Fruit fly (Drosophila melanogaster) whole organism, embryonic: Measurements from ENCODE around the gene CAH16.

Experiments used
- Adf1 ChIP-seq: fragments of 200-800 bp; sonication (Bioruptor generic); IDR thresholded peaks from 2 replicates; pipeline ENCODE4 v1.3.6; 2022; ENCODE audit warnings: missing biosample characterization, missing genetic modification characterization
- Bdp1 ChIP-seq: fragments of 200-800 bp; sonication (Bioruptor generic); optimal IDR thresholded peaks from 3 replicates; lab custom pipeline; 2016; ENCODE audit warnings: missing biosample characterization, missing genetic modification characterization
- CG10147 ChIP-seq: fragments of 200-800 bp; sonication (Bioruptor generic); optimal IDR thresholded peaks from 2 replicates; lab custom pipeline; 2019; ENCODE audit warnings: missing biosample characterization, mild to moderate bottlenecking, missing genetic modification characterization, moderate library complexity
- CG10209 ChIP-seq: fragments of 200-800 bp; sonication (Bioruptor generic); optimal IDR thresholded peaks from 3 replicates; lab custom pipeline; 2017; ENCODE audit warnings: missing biosample characterization, mild to moderate bottlenecking, missing genetic modification characterization, missing genetic modification reagents
- CG10267 ChIP-seq: fragments of 200-800 bp; sonication (Bioruptor generic); optimal IDR thresholded peaks from 2 replicates; lab custom pipeline; 2018; ENCODE audit warnings: missing biosample characterization, mild to moderate bottlenecking, missing genetic modification characterization, moderate library complexity
- CG10979 ChIP-seq: fragments of 200-800 bp; sonication (Bioruptor generic); optimal IDR thresholded peaks from 2 replicates; lab custom pipeline; 2018; ENCODE audit warnings: missing biosample characterization, mild to moderate bottlenecking, missing genetic modification characterization, moderate library complexity
- CG12744 ChIP-seq: fragments of 200-800 bp; sonication (Bioruptor generic); optimal IDR thresholded peaks from 2 replicates; lab custom pipeline; 2016; ENCODE audit warnings: missing biosample characterization, missing genetic modification characterization
- CG14050 ChIP-seq: fragments of 200-800 bp; sonication (Bioruptor generic); IDR thresholded peaks from 3 replicates; pipeline ENCODE4 v1.3.6; 2022; ENCODE audit warnings: missing biosample characterization, missing genetic modification characterization
- CG14860 ChIP-seq: fragments of 200-800 bp; sonication (Bioruptor generic); IDR thresholded peaks from 3 replicates; pipeline ENCODE4 v1.3.6; 2022; ENCODE audit warnings: missing biosample characterization, missing genetic modification characterization; ENCODE audit not compliant: partially characterized antibody
- CG15011 ChIP-seq: fragments of 200-800 bp; sonication (Bioruptor generic); optimal IDR thresholded peaks from 3 replicates; lab custom pipeline; 2018; ENCODE audit warnings: missing biosample characterization, mild to moderate bottlenecking, missing genetic modification characterization
- CG15073 ChIP-seq: fragments of 200-800 bp; sonication (Bioruptor generic); optimal IDR thresholded peaks from 2 replicates; lab custom pipeline; 2016; ENCODE audit warnings: missing biosample characterization, missing genetic modification characterization
- CG15514 ChIP-seq: fragments of 200-800 bp; sonication (Bioruptor generic); optimal IDR thresholded peaks from 3 replicates; lab custom pipeline; 2017; ENCODE audit warnings: missing biosample characterization, missing genetic modification characterization, mild to moderate bottlenecking, moderate library complexity, missing genetic modification reagents
- CG17829 ChIP-seq: fragments of 200-800 bp; optimal IDR thresholded peaks from 2 replicates; lab custom pipeline; 2019; ENCODE audit warnings: missing biosample characterization, mild to moderate bottlenecking, missing genetic modification characterization, moderate library complexity
- CG17912 ChIP-seq: fragments of 200-800 bp; sonication (Bioruptor generic); optimal IDR thresholded peaks from 2 replicates; lab custom pipeline; 2018; ENCODE audit warnings: missing biosample characterization, mild to moderate bottlenecking, missing genetic modification characterization
- CG2116 ChIP-seq: fragments of 200-800 bp; sonication (Bioruptor generic); optimal IDR thresholded peaks from 3 replicates; lab custom pipeline; 2018; ENCODE audit warnings: missing biosample characterization, mild to moderate bottlenecking, missing genetic modification characterization
- CG2120 ChIP-seq: fragments of 200-800 bp; sonication (Bioruptor generic); optimal IDR thresholded peaks from 3 replicates; lab custom pipeline; 2016; ENCODE audit warnings: missing biosample characterization, missing genetic modification characterization
- CG2129 ChIP-seq: fragments of 200-800 bp; sonication (Bioruptor generic); IDR thresholded peaks from 2 replicates; pipeline ENCODE4 v1.3.6; 2022; ENCODE audit warnings: missing biosample characterization, missing genetic modification characterization; ENCODE audit not compliant: partially characterized antibody
- CG2202 ChIP-seq: fragments of 200-800 bp; sonication (Bioruptor generic); optimal IDR thresholded peaks from 2 replicates; lab custom pipeline; 2018; ENCODE audit warnings: missing biosample characterization, mild to moderate bottlenecking, missing genetic modification characterization
- CG2712 ChIP-seq: fragments of 200-800 bp; optimal IDR thresholded peaks from 3 replicates; lab custom pipeline; 2019; ENCODE audit warnings: missing biosample characterization, mild to moderate bottlenecking, missing genetic modification characterization, moderate library complexity
- CG32767 ChIP-seq: fragments of 200-800 bp; sonication (Bioruptor generic); IDR thresholded peaks from 2 replicates; pipeline ENCODE4 v1.3.6; 2022; ENCODE audit warnings: missing biosample characterization, missing genetic modification characterization
- CG4328 ChIP-seq: fragments of 200-800 bp; sonication (Bioruptor generic); optimal IDR thresholded peaks from 3 replicates; lab custom pipeline; 2017; ENCODE audit warnings: missing biosample characterization, missing genetic modification reagents, missing genetic modification characterization
- CG4360 ChIP-seq: fragments of 200-800 bp; sonication (Bioruptor generic); IDR thresholded peaks from 2 replicates; pipeline ENCODE4 v1.3.6; 2022; ENCODE audit warnings: missing biosample characterization, missing genetic modification characterization
- CG7839 ChIP-seq: fragments of 200-800 bp; sonication (Bioruptor generic); optimal IDR thresholded peaks from 3 replicates; lab custom pipeline; 2018; ENCODE audit warnings: missing biosample characterization, mild to moderate bottlenecking, missing genetic modification characterization, moderate library complexity
- ERR ChIP-seq: fragments of 200-800 bp; sonication (Bioruptor generic); optimal IDR thresholded peaks from 2 replicates; lab custom pipeline; 2016; ENCODE audit warnings: missing biosample characterization, missing genetic modification characterization
- Ets97D ChIP-seq: fragments of 200-800 bp; sonication (Bioruptor generic); optimal IDR thresholded peaks from 3 replicates; lab custom pipeline; 2016; ENCODE audit warnings: missing biosample characterization, missing genetic modification characterization
- Gug ChIP-seq: fragments of 200-800 bp; sonication (Bioruptor generic); IDR thresholded peaks from 4 replicates; pipeline ENCODE4 v1.3.6; 2022; ENCODE audit warnings: missing biosample characterization, missing genetic modification characterization
- HLH3B ChIP-seq: fragments of 200-800 bp; sonication (Bioruptor generic); IDR thresholded peaks from 2 replicates; pipeline ENCODE4 v1.3.6; 2022; ENCODE audit warnings: missing biosample characterization, missing genetic modification characterization
- HLH54F ChIP-seq: fragments of 200-800 bp; sonication (Bioruptor generic); optimal IDR thresholded peaks from 3 replicates; lab custom pipeline; 2016; ENCODE audit warnings: missing biosample characterization, missing genetic modification characterization
- Hmr ChIP-seq: fragments of 200-800 bp; sonication (Bioruptor generic); optimal IDR thresholded peaks from 3 replicates; lab custom pipeline; 2017; ENCODE audit warnings: mild to moderate bottlenecking, missing biosample characterization, missing genetic modification reagents, missing genetic modification characterization
- Mes4 ChIP-seq: fragments of 200-800 bp; sonication (Bioruptor generic); optimal IDR thresholded peaks from 2 replicates; lab custom pipeline; 2016; ENCODE audit warnings: missing biosample characterization, missing genetic modification characterization
- Rx ChIP-seq: fragments of 200-800 bp; sonication (Bioruptor generic); IDR thresholded peaks from 2 replicates; pipeline ENCODE4 v1.3.6; 2022; ENCODE audit warnings: missing biosample characterization, missing genetic modification characterization
- abd-A ChIP-seq: fragments of 200-800 bp; sonication (Bioruptor generic); optimal IDR thresholded peaks from 3 replicates; lab custom pipeline; 2019; ENCODE audit warnings: missing biosample characterization, mild to moderate bottlenecking, missing genetic modification characterization, moderate library complexity
- ap ChIP-seq: fragments of 200-800 bp; sonication (Bioruptor generic); IDR thresholded peaks from 2 replicates; pipeline ENCODE4 v1.3.6; 2022; ENCODE audit warnings: missing biosample characterization, missing genetic modification characterization
- bcd ChIP-seq: fragments of 200-800 bp; sonication (Bioruptor generic); optimal IDR thresholded peaks from 2 replicates; lab custom pipeline; 2017; ENCODE audit warnings: missing biosample characterization, mild to moderate bottlenecking, missing genetic modification characterization
- crol ChIP-seq: fragments of 200-800 bp; sonication (Bioruptor generic); IDR thresholded peaks from 2 replicates; pipeline ENCODE4 v1.3.6; 2022; ENCODE audit warnings: missing biosample characterization, missing genetic modification characterization
- fd64A ChIP-seq: fragments of 200-800 bp; sonication (Bioruptor generic); optimal IDR thresholded peaks from 3 replicates; lab custom pipeline; 2018; ENCODE audit warnings: missing biosample characterization, mild to moderate bottlenecking, missing genetic modification characterization
- gce ChIP-seq: fragments of 200-800 bp; sonication (Bioruptor generic); IDR thresholded peaks from 3 replicates; pipeline ENCODE4 v1.3.6; 2022; ENCODE audit warnings: missing biosample characterization, missing genetic modification characterization
- grau ChIP-seq: fragments of 200-800 bp; optimal IDR thresholded peaks from 3 replicates; lab custom pipeline; 2019; ENCODE audit warnings: missing biosample characterization, mild to moderate bottlenecking, missing genetic modification characterization, moderate library complexity
- inv ChIP-seq: fragments of 200-800 bp; sonication (Bioruptor generic); IDR thresholded peaks from 2 replicates; pipeline ENCODE4 v1.3.6; 2022; ENCODE audit warnings: missing biosample characterization, missing genetic modification characterization; ENCODE audit not compliant: partially characterized antibody
- kay ChIP-seq: fragments of 200-800 bp; sonication (Bioruptor generic); optimal IDR thresholded peaks from 2 replicates; lab custom pipeline; 2016; ENCODE audit warnings: missing biosample characterization, missing genetic modification characterization
- p53 ChIP-seq: fragments of 200-800 bp; sonication (Bioruptor generic); optimal IDR thresholded peaks from 2 replicates; lab custom pipeline; 2016; ENCODE audit warnings: missing biosample characterization, missing genetic modification characterization
- pan ChIP-seq, 4 experiments: fragments of >200 bp in 3 of 4; fragments of 200-800 bp in 1 of 4; sonication (Bioruptor generic) in 1 of 4; optimal IDR thresholded peaks in 3 of 4; IDR thresholded peaks in 1 of 4; 2 replicates each; pipeline versions ENCODE4 v1.3.6 to Lab custom; 2017 to 2022; ENCODE audit warnings: missing biosample characterization in 2 of 4, missing genetic modification characterization in 2 of 4, mixed read lengths in 1 of 4
- pnt ChIP-seq: fragments of 200-800 bp; sonication (Bioruptor generic); optimal IDR thresholded peaks from 3 replicates; lab custom pipeline; 2016; ENCODE audit warnings: missing biosample characterization, missing genetic modification characterization
- prd ChIP-seq, 3 experiments: fragments of >200 bp in 2 of 3; fragments of 200-800 bp in 1 of 3; sonication (Bioruptor generic) in 1 of 3; optimal IDR thresholded peaks in 2 of 3; IDR thresholded peaks in 1 of 3; 2 replicates in 2 of 3; 3 replicates in 1 of 3; pipeline versions ENCODE4 v1.3.6 to Lab custom; 2017 to 2022; ENCODE audit warnings: missing biosample characterization in 1 of 3, missing genetic modification characterization in 1 of 3
- shn ChIP-seq: fragments of 200-800 bp; sonication (Bioruptor generic); optimal IDR thresholded peaks from 3 replicates; lab custom pipeline; 2016; ENCODE audit warnings: missing biosample characterization, missing genetic modification characterization
- tin ChIP-seq: fragments of 200-800 bp; sonication (Bioruptor generic); optimal IDR thresholded peaks from 3 replicates; lab custom pipeline; 2016; ENCODE audit warnings: missing biosample characterization, missing genetic modification characterization
- tx ChIP-seq: fragments of 200-800 bp; sonication (Bioruptor generic); optimal IDR thresholded peaks from 2 replicates; lab custom pipeline; 2016; ENCODE audit warnings: missing biosample characterization, missing genetic modification characterization

The CAH16 gene

dm6 chr3R:31252093-31252962, 7.7 kb upstream of the CAH16 start, which contains the start of the genes qless and mRpL32 (continued):
- TF ChIP-seq CG4360 (GFP tag; lab: Robert Waterston, UW) = peak; percentile 47
- peak; percentile 72 for TF ChIP-seq Rx (GFP tag; lab: Robert Waterston, UW)
- TF ChIP-seq prd (optimal IDR thresholded peaks at IDR 0.05; lab: Kevin White, UChicago) = no peak
- TF ChIP-seq prd (GFP tag; IDR thresholded peaks at IDR 0.05; lab: Robert Waterston, UW) = peak; percentile 94
- TF ChIP-seq bcd (GFP tag; lab: Kevin White, UChicago) = peak; percentile 41
- TF ChIP-seq Bdp1 (GFP tag; lab: Kevin White, UChicago) = peak; percentile 26
- TF ChIP-seq pnt (GFP tag; lab: Kevin White, UChicago) = peak; percentile 39
- peak; percentile 30; the same call in 1 of the 2 replicates for TF ChIP-seq inv
- peak; percentile 68 for TF ChIP-seq CG2120 (GFP tag; lab: Kevin White, UChicago)
- TF ChIP-seq CG15514 (GFP tag; lab: Kevin White, UChicago) = peak; percentile 45
- TF ChIP-seq CG4328 (GFP tag; lab: Kevin White, UChicago) = no peak
- no peak for TF ChIP-seq Adf1 (GFP tag; lab: Robert Waterston, UW)
- peak; percentile 58 for TF ChIP-seq HLH54F (GFP tag; lab: Kevin White, UChicago)
- TF ChIP-seq ERR (GFP tag; lab: Kevin White, UChicago) = peak; percentile 60
- peak; percentile 22 for TF ChIP-seq CG10979 (tag; lab: Kevin White, UChicago)
- TF ChIP-seq p53 (GFP tag; lab: Kevin White, UChicago) = no peak
- no peak for TF ChIP-seq CG7839 (tag; lab: Kevin White, UChicago)
- TF ChIP-seq abd-A = no peak
- TF ChIP-seq CG14050 (GFP tag; lab: Robert Waterston, UW) = no peak
- TF ChIP-seq Mes4 (GFP tag; lab: Kevin White, UChicago) = peak; percentile 40
- TF ChIP-seq CG2202 (tag; lab: Kevin White, UChicago) = no peak
- TF ChIP-seq CG15073 = no peak
- TF ChIP-seq shn (GFP tag; lab: Kevin White, UChicago) = peak; percentile 48
- peak; percentile 85 for TF ChIP-seq CG2712 (tag; lab: Kevin White, UChicago)
- TF ChIP-seq CG12744 (GFP tag; lab: Kevin White, UChicago) = no peak
- TF ChIP-seq Ets97D (GFP tag; lab: Kevin White, UChicago) = peak; percentile 42
- TF ChIP-seq grau (tag; lab: Kevin White, UChicago) = peak; percentile 30
- no peak for TF ChIP-seq ap (GFP tag; lab: Robert Waterston, UW)
- peak; percentile 65 for TF ChIP-seq HLH3B (GFP tag; lab: Robert Waterston, UW)
- peak; percentile 51 for TF ChIP-seq CG10267
- no peak for TF ChIP-seq Hmr (GFP tag; lab: Kevin White, UChicago)
- TF ChIP-seq CG17912 (GFP tag; lab: Kevin White, UChicago) = no peak
- no peak for TF ChIP-seq CG15011 (GFP tag; lab: Kevin White, UChicago)
- TF ChIP-seq CG32767 (GFP tag; lab: Robert Waterston, UW) = peak; percentile 54
- TF ChIP-seq gce (GFP tag; lab: Robert Waterston, UW) = peak; percentile 39; the same call in 1 of the 3 replicates
- no peak for TF ChIP-seq CG10209 (GFP tag; lab: Kevin White, UChicago)
- TF ChIP-seq Gug (GFP tag; lab: Robert Waterston, UW) = peak; percentile 60; the same call in 3 of the 4 replicates
- peak; percentile 80 for TF ChIP-seq CG2116 (GFP tag; lab: Kevin White, UChicago)
- TF ChIP-seq tx (GFP tag; lab: Kevin White, UChicago) = peak; percentile 36
- peak; percentile 82 for TF ChIP-seq tin
- TF ChIP-seq crol (GFP tag; lab: Robert Waterston, UW) = no peak
- TF ChIP-seq kay (GFP tag; lab: Kevin White, UChicago) = peak; percentile 71
- TF ChIP-seq CG10147 (GFP tag; lab: Kevin White, UChicago) = peak; percentile 38
- TF ChIP-seq CG2129 = peak; percentile 61; the same call in 1 of the 2 replicates
- peak; percentile 87 for TF ChIP-seq CG17829 (tag; lab: Kevin White, UChicago)
- no peak for TF ChIP-seq fd64A (GFP tag; lab: Kevin White, UChicago)
- peak; percentile 55; the same call in 2 of the 3 replicates for TF ChIP-seq CG14860 (GFP tag; lab: Robert Waterston, UW)
- TF ChIP-seq pan (optimal IDR thresholded peaks at IDR 0.05; lab: Kevin White, UChicago) = no peak
- peak in 1 of 2 experiments; percentile 89 for TF ChIP-seq pan (GFP tag; optimal IDR thresholded peaks at IDR 0.05 in 1 of 2, IDR thresholded peaks at IDR 0.05 in 1 of 2)
